Worm (Caenorhabditis elegans) whole organism, mixed stage, embryonic: ENCODE measurements around the gene F07C4.10.

Source experiments
- bed-3 ChIP-seq: fragments of 200-800 bp; sonication (Bioruptor generic); optimal IDR thresholded peaks from 3 replicates; lab custom pipeline; 2018; ENCODE audit warnings: mild to moderate bottlenecking, missing genetic modification characterization, moderate library complexity, missing compliant biosample characterization
- blmp-1 ChIP-seq: fragments of 150-350 bp; optimal IDR thresholded peaks from 2 replicates; lab custom pipeline; 2014; ENCODE audit warnings: missing biosample characterization, missing genetic modification characterization
- drap-1 ChIP-seq: fragments of 200-800 bp; sonication (Bioruptor generic); optimal IDR thresholded peaks from 3 replicates; lab custom pipeline; 2018; ENCODE audit warnings: mild to moderate bottlenecking, missing genetic modification characterization, missing compliant biosample characterization
- hlh-1 ChIP-seq: fragments of 150-350 bp; optimal IDR thresholded peaks from 2 replicates; lab custom pipeline; 2014; ENCODE audit warnings: missing biosample characterization, missing genetic modification reagents, missing genetic modification characterization
- nhr-237 ChIP-seq: fragments of 150-350 bp; optimal IDR thresholded peaks from 2 replicates; lab custom pipeline; 2014; ENCODE audit warnings: missing biosample characterization, missing genetic modification characterization
- nhr-76 ChIP-seq: sonication (generic microtip); optimal IDR thresholded peaks from 2 replicates; lab custom pipeline; 2017; ENCODE audit warnings: missing biosample characterization, missing genetic modification characterization
- snpc-4 ChIP-seq: fragments of 150-350 bp; optimal IDR thresholded peaks from 2 replicates; lab custom pipeline; 2014; ENCODE audit warnings: missing biosample characterization, missing genetic modification characterization
- tbx-8 ChIP-seq: fragments of 200-800 bp; sonication (Bioruptor generic); optimal IDR thresholded peaks from 2 replicates; lab custom pipeline; 2018; ENCODE audit warnings: mild to moderate bottlenecking, missing genetic modification characterization, moderate library complexity, missing compliant biosample characterization
- unc-62 ChIP-seq: fragments of 150-350 bp; optimal IDR thresholded peaks from 2 replicates; lab custom pipeline; 2014; ENCODE audit warnings: missing biosample characterization, missing genetic modification reagents, missing genetic modification characterization
- zip-8 ChIP-seq: fragments of 150-350 bp; optimal IDR thresholded peaks from 2 replicates; lab custom pipeline; 2014; ENCODE audit warnings: missing biosample characterization, missing genetic modification characterization
- ztf-11 ChIP-seq: fragments of 150-350 bp; optimal IDR thresholded peaks from 2 replicates; lab custom pipeline; 2014; ENCODE audit warnings: missing biosample characterization, missing genetic modification characterization

- TF ChIP-seq nhr-237 (tag; lab: Kevin White, UChicago) (no peak), zip-8 (tag; lab: Kevin White, UChicago) (no peak), ztf-11 (tag; lab: Kevin White, UChicago) (no peak), drap-1 (GFP tag; lab: Kevin White, UChicago) (no peak), blmp-1 (tag; lab: Kevin White, UChicago) (no peak), bed-3 (GFP tag; lab: Kevin White, UChicago) (no peak), snpc-4 (tag; lab: Kevin White, UChicago) (no peak), unc-62 (GFP tag; lab: Kevin White, UChicago) (no peak), nhr-76 (tag; lab: Kevin White, UChicago) (no peak), hlh-1 (no peak), tbx-8 (GFP tag; lab: Kevin White, UChicago) (no peak)
These were observed 2.0 kb upstream of the F07C4.10 start for ce11 chrV:7641718-7642117.
